In genomic region chrV:9422745-9423144, ce11 we compare ENCODE assay signal across 4 worm cellular contexts.
TF ChIP-seq lines count a peak whose summit lies in the region.

No protein-coding gene starts in this region.

TF ChIP-seq in whole organism, L2 larva, 48 proteins besides CTCF, POLR2A, EP300 and RAD21:
- TF ChIP-seq nhr-129 (tag; optimal IDR thresholded peaks at IDR 0.05; lab: Kevin White, UChicago) (peak; percentile 0), F13H6.1 (tag; optimal IDR thresholded peaks at IDR 0.05; lab: Kevin White, UChicago) (peak; percentile 62), unc-39 (tag; optimal IDR thresholded peaks at IDR 0.05; lab: Kevin White, UChicago) (no peak)
TF ChIP-seq in whole organism, L2 larva: peak in this region for 2.

TF ChIP-seq in whole organism, L4 larva, 104 proteins besides CTCF, POLR2A, EP300 and RAD21:
- TF ChIP-seq tag-97 (GFP tag; IDR thresholded peaks at IDR 0.05; lab: Robert Waterston, UW) (no peak), egl-43 (GFP tag; IDR thresholded peaks at IDR 0.05; lab: Robert Waterston, UW) (no peak), mes-2 (tag; optimal IDR thresholded peaks at IDR 0.05; lab: Kevin White, UChicago; ENCODE audit: poor library complexity, severe bottlenecking) (peak; percentile 12), madf-9 (GFP tag; conservative IDR thresholded peaks at IDR 0.05; lab: Robert Waterston, UW) (peak; percentile 44; the same call in 1 of the 2 replicates), set-16 (GFP tag; IDR thresholded peaks at IDR 0.05; lab: Robert Waterston, UW) (peak; percentile 25; the same call in 1 of the 2 replicates), ztf-7 (tag; optimal IDR thresholded peaks at IDR 0.05; lab: Kevin White, UChicago) (no peak), F44E2.7 (GFP tag; IDR thresholded peaks at IDR 0.05; lab: Robert Waterston, UW) (no peak), aha-1 (tag; lab: Kevin White, UChicago) (peak; percentile 81)

TF ChIP-seq in whole organism, late embryonic, 69 proteins besides CTCF, POLR2A, EP300 and RAD21:
- TF ChIP-seq ceh-6 (GFP tag; optimal IDR thresholded peaks at IDR 0.05; lab: Kevin White, UChicago) = no peak
- no peak for TF ChIP-seq hlh-15 (tag; optimal IDR thresholded peaks at IDR 0.05; lab: Kevin White, UChicago)
- no peak for TF ChIP-seq rnt-1 (tag; optimal IDR thresholded peaks at IDR 0.05; lab: Kevin White, UChicago)
- TF ChIP-seq ceh-34 (tag; optimal IDR thresholded peaks at IDR 0.05; lab: Kevin White, UChicago) = peak; percentile 13
- TF ChIP-seq tbx-7 (tag; optimal IDR thresholded peaks at IDR 0.05; lab: Kevin White, UChicago) = no peak
- no peak for TF ChIP-seq pax-1 (tag; optimal IDR thresholded peaks at IDR 0.05; lab: Kevin White, UChicago)
- no peak for TF ChIP-seq pha-4 (tag; optimal IDR thresholded peaks at IDR 0.05; lab: Kevin White, UChicago)
- no peak for TF ChIP-seq Y22D7AL.16 (tag; optimal IDR thresholded peaks at IDR 0.05; lab: Kevin White, UChicago)
- no peak for TF ChIP-seq sox-4 (tag; optimal IDR thresholded peaks at IDR 0.05; lab: Kevin White, UChicago)
- peak; percentile 54 for TF ChIP-seq ets-4 (tag; optimal IDR thresholded peaks at IDR 0.05; lab: Kevin White, UChicago)
- TF ChIP-seq ztf-16 (tag; optimal IDR thresholded peaks at IDR 0.05; lab: Kevin White, UChicago) = no peak
- peak; percentile 59 for TF ChIP-seq tbx-2 (tag; optimal IDR thresholded peaks at IDR 0.05; lab: Kevin White, UChicago)
- peak; percentile 44 for TF ChIP-seq hlh-6 (tag; optimal IDR thresholded peaks at IDR 0.05; lab: Kevin White, UChicago)
- TF ChIP-seq madf-2 (tag; optimal IDR thresholded peaks at IDR 0.05; lab: Kevin White, UChicago) = no peak
- TF ChIP-seq ref-2 (tag; optimal IDR thresholded peaks at IDR 0.05; lab: Kevin White, UChicago) = peak; percentile 56
- peak; percentile 69 for TF ChIP-seq ceh-19 (GFP tag; optimal IDR thresholded peaks at IDR 0.05; lab: Kevin White, UChicago)
- no peak for TF ChIP-seq unc-55 (GFP tag; optimal IDR thresholded peaks at IDR 0.05; lab: Kevin White, UChicago)
- no peak for TF ChIP-seq pros-1 (tag; optimal IDR thresholded peaks at IDR 0.05; lab: Kevin White, UChicago)
- no peak for TF ChIP-seq pha-2 (tag; optimal IDR thresholded peaks at IDR 0.05; lab: Kevin White, UChicago)
- TF ChIP-seq lin-11 (tag; optimal IDR thresholded peaks at IDR 0.05; lab: Kevin White, UChicago) = no peak
- no peak for TF ChIP-seq odd-2 (tag; optimal IDR thresholded peaks at IDR 0.05; lab: Kevin White, UChicago)
- TF ChIP-seq ceh-48 (tag; optimal IDR thresholded peaks at IDR 0.05; lab: Kevin White, UChicago) = no peak
- no peak for TF ChIP-seq K02D7.2 (tag; optimal IDR thresholded peaks at IDR 0.05; lab: Kevin White, UChicago)
- TF ChIP-seq nhr-232 (tag; optimal IDR thresholded peaks at IDR 0.05; lab: Kevin White, UChicago) = no peak
- no peak for TF ChIP-seq ahr-1 (tag; optimal IDR thresholded peaks at IDR 0.05; lab: Kevin White, UChicago)
- TF ChIP-seq ama-1 (optimal IDR thresholded peaks at IDR 0.05; lab: Kevin White, UChicago) = no peak
- no peak for TF ChIP-seq dve-1 (tag; optimal IDR thresholded peaks at IDR 0.05; lab: Kevin White, UChicago)
- TF ChIP-seq ceh-9 (tag; optimal IDR thresholded peaks at IDR 0.05; lab: Kevin White, UChicago) = no peak
- TF ChIP-seq ceh-31 (tag; optimal IDR thresholded peaks at IDR 0.05; lab: Kevin White, UChicago) = peak; percentile 26
- TF ChIP-seq npax-4 (tag; optimal IDR thresholded peaks at IDR 0.05; lab: Kevin White, UChicago) = no peak
- TF ChIP-seq ceh-14 (tag; optimal IDR thresholded peaks at IDR 0.05; lab: Kevin White, UChicago) = no peak
- TF ChIP-seq ceh-2 (tag; optimal IDR thresholded peaks at IDR 0.05; lab: Kevin White, UChicago) = no peak
- TF ChIP-seq C08G9.2 (tag; optimal IDR thresholded peaks at IDR 0.05; lab: Kevin White, UChicago) = no peak
- TF ChIP-seq dmd-4 (tag; optimal IDR thresholded peaks at IDR 0.05; lab: Kevin White, UChicago; ENCODE audit: borderline replicate concordance) = no peak
- no peak for TF ChIP-seq hlh-8 (tag; optimal IDR thresholded peaks at IDR 0.05; lab: Kevin White, UChicago)
- no peak for TF ChIP-seq nhr-11 (tag; optimal IDR thresholded peaks at IDR 0.05; lab: Kevin White, UChicago)

TF ChIP-seq in whole organism, mixed stage, embryonic, 35 proteins besides CTCF, POLR2A, EP300 and RAD21:
- no peak for TF ChIP-seq mls-2 (tag; optimal IDR thresholded peaks at IDR 0.05; lab: Kevin White, UChicago)
- TF ChIP-seq nhr-76 (tag; optimal IDR thresholded peaks at IDR 0.05; lab: Kevin White, UChicago) = no peak
- TF ChIP-seq nhr-237 (tag; optimal IDR thresholded peaks at IDR 0.05; lab: Kevin White, UChicago) = peak; percentile 39
- no peak for TF ChIP-seq nhr-2 (tag; optimal IDR thresholded peaks at IDR 0.05; lab: Kevin White, UChicago)
- peak; percentile 64 for TF ChIP-seq ham-2 (GFP tag; optimal IDR thresholded peaks at IDR 0.05; lab: Kevin White, UChicago)
